Worm (Caenorhabditis elegans) whole organism, midembryonic: ENCODE data around the gene srh-24.

Source experiments
- T22C8.4 ChIP-seq: fragments of 200-800 bp; sonication (Bioruptor generic); IDR thresholded peaks from 2 replicates; pipeline ENCODE4 v1.3.6; 2022; ENCODE audit warnings: missing genetic modification characterization, missing compliant biosample characterization
- cog-1 ChIP-seq: sonication (generic microtip); optimal IDR thresholded peaks from 2 replicates; lab custom pipeline; 2016; ENCODE audit warnings: missing genetic modification characterization, missing compliant biosample characterization
- flt-1 ChIP-seq: fragments of 200-800 bp; sonication (Bioruptor generic); IDR thresholded peaks from 2 replicates; pipeline ENCODE4 v1.3.6; 2022; ENCODE audit warnings: missing genetic modification characterization, missing compliant biosample characterization
- klf-2 ChIP-seq: fragments of 200-800 bp; sonication (Bioruptor generic); conservative IDR thresholded peaks from 2 replicates; pipeline ENCODE4 v1.3.6; 2022; ENCODE audit warnings: missing genetic modification reagents, missing genetic modification characterization, missing compliant biosample characterization
- med-1 ChIP-seq: sonication (generic microtip); optimal IDR thresholded peaks from 2 replicates; lab custom pipeline; 2017; ENCODE audit warnings: missing genetic modification characterization, mild to moderate bottlenecking, missing compliant biosample characterization, antibody characterized with exemption, missing genetic modification reagents; ENCODE audit not compliant: insufficient read depth
- ref-1 ChIP-seq: fragments of 200-800 bp; sonication (Bioruptor generic); conservative IDR thresholded peaks from 2 replicates; pipeline ENCODE4 v1.3.6; 2022; ENCODE audit warnings: missing genetic modification reagents, missing genetic modification characterization, missing compliant biosample characterization
- tab-1 ChIP-seq: fragments of 200-800 bp; sonication (Bioruptor generic); IDR thresholded peaks from 2 replicates; pipeline ENCODE4 v1.3.6; 2022; ENCODE audit warnings: missing genetic modification characterization, missing compliant biosample characterization
- ztf-23 ChIP-seq: fragments of 200-800 bp; sonication (Bioruptor generic); IDR thresholded peaks from 2 replicates; pipeline ENCODE4 v1.3.6; 2022; ENCODE audit warnings: missing genetic modification reagents, missing genetic modification characterization, missing compliant biosample characterization
- ztf-29 ChIP-seq: fragments of 200-800 bp; sonication (Bioruptor generic); IDR thresholded peaks from 2 replicates; pipeline ENCODE4 v1.3.6; 2022; ENCODE audit warnings: missing genetic modification reagents, missing genetic modification characterization, missing compliant biosample characterization

srh-24 gene

ce11 chrV:13955370-13956089 lies 5.3 kb downstream of the srh-24 start:
- no peak for TF ChIP-seq tab-1
- TF ChIP-seq med-1: no peak
- no peak for TF ChIP-seq cog-1 (tag; lab: Kevin White, UChicago)
- no peak for TF ChIP-seq ztf-29 (GFP tag; lab: Robert Waterston, UW)
- no peak for TF ChIP-seq T22C8.4 (GFP tag; lab: Robert Waterston, UW)
- no peak for TF ChIP-seq ztf-23 (GFP tag; lab: Robert Waterston, UW)
- TF ChIP-seq klf-2: no peak
- TF ChIP-seq flt-1 (GFP tag; lab: Robert Waterston, UW): no peak
- no peak for TF ChIP-seq ref-1

ce11 chrV:13954056-13954455 lies 6.8 kb downstream of the srh-24 start, which contains the start of gene swt-6:
Gene swt-6 (plus strand): TSS chrV:13954356.
- TF ChIP-seq ztf-29 (GFP tag; lab: Robert Waterston, UW) (no peak), ztf-23 (GFP tag; lab: Robert Waterston, UW) (no peak), flt-1 (GFP tag; lab: Robert Waterston, UW) (no peak), T22C8.4 (GFP tag; lab: Robert Waterston, UW) (no peak), ref-1 (no peak), cog-1 (tag; lab: Kevin White, UChicago) (no peak), tab-1 (no peak), klf-2 (no peak), med-1 (no peak)

- no peak for TF ChIP-seq med-1
- no peak for TF ChIP-seq tab-1
- no peak for TF ChIP-seq ztf-29 (GFP tag; lab: Robert Waterston, UW)
- TF ChIP-seq T22C8.4 (GFP tag; lab: Robert Waterston, UW): no peak
These were observed 7.6 kb downstream of the srh-24 start, which contains the start of gene R10D12.8 for ce11 chrV:13953191-13953590. Gene R10D12.8 (minus strand): TSS chrV:13953291.

- TF ChIP-seq cog-1 (tag; lab: Kevin White, UChicago) (no peak), klf-2 (no peak), ref-1 (no peak), T22C8.4 (GFP tag; lab: Robert Waterston, UW) (no peak), med-1 (no peak), tab-1 (no peak), ztf-23 (GFP tag; lab: Robert Waterston, UW) (no peak), flt-1 (GFP tag; lab: Robert Waterston, UW) (no peak), ztf-29 (GFP tag; lab: Robert Waterston, UW) (no peak)
These were observed 11.1 kb downstream of the srh-24 start, which contains the start of gene R10D12.7 for ce11 chrV:13949752-13950151. Gene R10D12.7 (plus strand): TSS chrV:13950052.

- TF ChIP-seq T22C8.4 (GFP tag; lab: Robert Waterston, UW) (no peak), cog-1 (tag; lab: Kevin White, UChicago) (no peak), flt-1 (GFP tag; lab: Robert Waterston, UW) (no peak), ztf-23 (GFP tag; lab: Robert Waterston, UW) (no peak), klf-2 (no peak), ref-1 (no peak), tab-1 (no peak), med-1 (no peak), ztf-29 (GFP tag; lab: Robert Waterston, UW) (no peak)
These were observed 11.8 kb downstream of the srh-24 start, which contains the start of gene R10D12.6 for ce11 chrV:13949010-13949409. Gene R10D12.6 (plus strand): TSS chrV:13949310.

- no peak for TF ChIP-seq med-1
- TF ChIP-seq ztf-23 (GFP tag; lab: Robert Waterston, UW): no peak
- TF ChIP-seq klf-2: no peak
These were observed 14.3 kb downstream of the srh-24 start, which contains the start of the genes srx-10 and clec-226 for ce11 chrV:13946385-13947019. Gene srx-10 (minus strand): TSS chrV:13946485. Gene clec-226 (plus strand): TSS chrV:13946969.

ce11 chrV:13942082-13942481 lies 18.7 kb downstream of the srh-24 start, which contains the start of gene dpr-1:
Gene dpr-1 (minus strand): TSS chrV:13942182.
- TF ChIP-seq ztf-23 (GFP tag; lab: Robert Waterston, UW) (no peak), tab-1 (no peak), ref-1 (no peak), cog-1 (tag; lab: Kevin White, UChicago) (no peak), ztf-29 (GFP tag; lab: Robert Waterston, UW) (no peak), flt-1 (GFP tag; lab: Robert Waterston, UW) (no peak), med-1 (no peak), T22C8.4 (GFP tag; lab: Robert Waterston, UW) (no peak), klf-2 (no peak)

ce11 chrV:13936850-13937249 lies 24.0 kb downstream of the srh-24 start, which contains the start of gene srw-145:
Gene srw-145 (plus strand): TSS chrV:13937150.
- TF ChIP-seq tab-1 (no peak), klf-2 (no peak), T22C8.4 (GFP tag; lab: Robert Waterston, UW) (no peak), ref-1 (no peak)

- TF ChIP-seq ztf-29 (GFP tag; lab: Robert Waterston, UW) (no peak), ref-1 (no peak), T22C8.4 (GFP tag; lab: Robert Waterston, UW) (no peak), med-1 (no peak), klf-2 (no peak), flt-1 (GFP tag; lab: Robert Waterston, UW) (no peak), cog-1 (tag; lab: Kevin White, UChicago) (no peak), ztf-23 (GFP tag; lab: Robert Waterston, UW) (no peak), tab-1 (no peak)
These were observed 24.8 kb downstream of the srh-24 start for ce11 chrV:13936052-13936451.

ce11 chrV:13935423-13935822 lies 25.4 kb downstream of the srh-24 start:
- no peak for TF ChIP-seq ref-1
